Worm (Caenorhabditis elegans) whole organism, L4 larva: ENCODE data around the gene nhr-207.
"Not testable (repeated sequence)": the region's sequence is repeated elsewhere in the genome, so short reads cannot be mapped to it uniquely, and the experiment has no call there.

Experiments used
- F10B5.3 ChIP-seq: sonication (generic microtip); optimal IDR thresholded peaks from 2 replicates; lab custom pipeline; 2016; ENCODE audit warnings: mild to moderate bottlenecking, missing genetic modification characterization, missing compliant biosample characterization
- F44E2.7 ChIP-seq: fragments of 200-800 bp; sonication (Bioruptor generic); IDR thresholded peaks from 2 replicates; pipeline ENCODE4 v2.1.2; 2022; ENCODE audit warnings: missing genetic modification characterization, missing compliant biosample characterization
- F49E8.2 ChIP-seq: sonication (generic microtip); optimal IDR thresholded peaks from 2 replicates; lab custom pipeline; 2016; ENCODE audit warnings: missing compliant biosample characterization, mild to moderate bottlenecking, missing genetic modification characterization, borderline replicate concordance
- T20F7.1 ChIP-seq: fragments of 200-800 bp; sonication (Bioruptor generic); optimal IDR thresholded peaks from 2 replicates; lab custom pipeline; 2018; ENCODE audit warnings: mild to moderate bottlenecking, missing genetic modification characterization, missing compliant biosample characterization
- T26A8.4 ChIP-seq: fragments of 200-800 bp; sonication (Bioruptor generic); IDR thresholded peaks from 2 replicates; pipeline ENCODE4 v1.3.6; 2022; ENCODE audit warnings: missing genetic modification characterization, missing compliant biosample characterization
- Y105C5A.15 ChIP-seq: fragments of 200-800 bp; sonication (Bioruptor generic); IDR thresholded peaks from 2 replicates; pipeline ENCODE4 v1.3.6; 2022; ENCODE audit warnings: missing genetic modification characterization, missing compliant biosample characterization
- ZK546.5 ChIP-seq, 2 experiments: sonication (generic microtip); optimal IDR thresholded peaks; 2 replicates each; lab custom pipeline; 2017; ENCODE audit warnings: missing biosample characterization in 2 of 2, missing genetic modification characterization in 2 of 2
- ceh-28 ChIP-seq: fragments of 150-350 bp; optimal IDR thresholded peaks from 2 replicates; lab custom pipeline; 2014; ENCODE audit warnings: missing biosample characterization, missing genetic modification reagents, missing genetic modification characterization
- ceh-62 ChIP-seq: sonication (generic microtip); optimal IDR thresholded peaks from 2 replicates; lab custom pipeline; 2017; ENCODE audit warnings: missing biosample characterization, missing genetic modification characterization
- daf-12 ChIP-seq: fragments of 150-350 bp; optimal IDR thresholded peaks from 2 replicates; lab custom pipeline; 2014; ENCODE audit warnings: missing biosample characterization, missing genetic modification reagents, missing genetic modification characterization
- dmd-9 ChIP-seq: fragments of 200-800 bp; sonication (Bioruptor generic); IDR thresholded peaks from 2 replicates; pipeline ENCODE4 v1.3.6; 2022; ENCODE audit warnings: missing genetic modification reagents, missing genetic modification characterization, missing compliant biosample characterization
- duxl-1 ChIP-seq: sonication (generic microtip); optimal IDR thresholded peaks from 2 replicates; lab custom pipeline; 2016; ENCODE audit warnings: mild to moderate bottlenecking, missing genetic modification characterization, moderate library complexity, missing compliant biosample characterization; ENCODE audit not compliant: poor library complexity
- dve-1 ChIP-seq: sonication (generic microtip); optimal IDR thresholded peaks from 2 replicates; lab custom pipeline; 2017; ENCODE audit warnings: antibody characterized with exemption, mild to moderate bottlenecking, missing genetic modification characterization, missing compliant biosample characterization; ENCODE audit not compliant: insufficient read depth
- fos-1 ChIP-seq: fragments of 150-350 bp; optimal IDR thresholded peaks from 2 replicates; lab custom pipeline; 2014; ENCODE audit warnings: missing biosample characterization, missing genetic modification characterization
- lim-7 ChIP-seq: fragments of 200-800 bp; sonication (Bioruptor generic); IDR thresholded peaks from 2 replicates; pipeline ENCODE4 v1.3.6; 2022; ENCODE audit warnings: missing genetic modification characterization, missing compliant biosample characterization
- lin-1 ChIP-seq: fragments of 200-800 bp; sonication (Bioruptor generic); IDR thresholded peaks from 2 replicates; pipeline ENCODE4 v1.3.6; 2022; ENCODE audit warnings: missing genetic modification reagents, missing genetic modification characterization, missing compliant biosample characterization
- lin-13 ChIP-seq: fragments of 150-350 bp; optimal IDR thresholded peaks from 2 replicates; lab custom pipeline; 2014; ENCODE audit warnings: missing biosample characterization, missing genetic modification reagents, missing genetic modification characterization
- madf-5 ChIP-seq, 2 experiments: fragments of 200-800 bp; sonication (Bioruptor generic); IDR thresholded peaks; 2 replicates each; pipeline ENCODE4 v1.3.6; 2022; ENCODE audit warnings: missing compliant biosample characterization in 2 of 2, missing genetic modification characterization in 2 of 2
- mep-1 ChIP-seq: fragments of 150-350 bp; sonication (generic microtip); optimal IDR thresholded peaks from 3 replicates; lab custom pipeline; 2014; ENCODE audit warnings: missing biosample characterization, missing genetic modification characterization
- nhr-237 ChIP-seq: sonication (generic microtip); optimal IDR thresholded peaks from 2 replicates; lab custom pipeline; 2017; ENCODE audit warnings: missing biosample characterization, missing genetic modification characterization
- nhr-42 ChIP-seq: fragments of 200-800 bp; sonication (Bioruptor generic); IDR thresholded peaks from 2 replicates; pipeline ENCODE4 v1.3.6; 2022; ENCODE audit warnings: missing genetic modification characterization, missing compliant biosample characterization
- nhr-77 ChIP-seq: fragments of 150-350 bp; optimal IDR thresholded peaks from 2 replicates; lab custom pipeline; 2014; ENCODE audit warnings: missing biosample characterization, missing genetic modification characterization
- pha-4 ChIP-seq, 2 experiments: fragments of 150-350 bp in 1 of 2; fragments of 200-800 bp in 1 of 2; sonication (Bioruptor generic) in 1 of 2; IDR thresholded peaks in 1 of 2; optimal IDR thresholded peaks in 1 of 2; 2 replicates each; pipeline versions ENCODE4 v1.3.6 to Lab custom; 2014 to 2022; ENCODE audit warnings: missing genetic modification characterization in 2 of 2, missing genetic modification reagents in 2 of 2, missing biosample characterization in 1 of 2, missing compliant biosample characterization in 1 of 2
- php-3 ChIP-seq: fragments of 200-800 bp; sonication (Bioruptor generic); IDR thresholded peaks from 2 replicates; pipeline ENCODE4 v1.3.6; 2022; ENCODE audit warnings: missing genetic modification reagents, missing genetic modification characterization, missing compliant biosample characterization
- pqm-1 ChIP-seq: sonication (generic microtip); optimal IDR thresholded peaks from 2 replicates; lab custom pipeline; 2017; ENCODE audit warnings: missing biosample characterization, missing genetic modification characterization
- saeg-2 ChIP-seq: fragments of 200-800 bp; sonication (Bioruptor generic); IDR thresholded peaks from 2 replicates; pipeline ENCODE4 v1.3.6; 2022; ENCODE audit warnings: missing genetic modification reagents, missing genetic modification characterization, missing compliant biosample characterization
- sdz-12 ChIP-seq: fragments of 200-800 bp; sonication (Bioruptor generic); optimal IDR thresholded peaks from 2 replicates; lab custom pipeline; 2018; ENCODE audit warnings: mild to moderate bottlenecking, missing genetic modification characterization, missing compliant biosample characterization
- set-16 ChIP-seq: fragments of 200-800 bp; sonication (Bioruptor generic); IDR thresholded peaks from 2 replicates; pipeline ENCODE4 v1.3.6; 2022; ENCODE audit warnings: missing genetic modification reagents, missing genetic modification characterization, missing compliant biosample characterization
- spr-3 ChIP-seq: fragments of 200-800 bp; sonication (Bioruptor generic); optimal IDR thresholded peaks from 2 replicates; lab custom pipeline; 2018; ENCODE audit warnings: mild to moderate bottlenecking, missing genetic modification characterization, missing compliant biosample characterization
- tag-97 ChIP-seq: fragments of 200-800 bp; sonication (Bioruptor generic); IDR thresholded peaks from 2 replicates; pipeline ENCODE4 v1.3.6; 2022; ENCODE audit warnings: missing genetic modification characterization, missing compliant biosample characterization
- unc-62 ChIP-seq, 3 experiments: fragments of 150-350 bp in 1 of 3; sonication (generic microtip); optimal IDR thresholded peaks in 2 of 3; peaks in 1 of 3; 1 replicate in 1 of 3; 2 replicates in 2 of 3; lab custom pipeline; 2014 to 2017; ENCODE audit warnings: missing biosample characterization in 3 of 3, missing genetic modification characterization in 3 of 3, missing genetic modification reagents in 3 of 3, missing genotype in 1 of 3
- zag-1 ChIP-seq: fragments of 150-350 bp; optimal IDR thresholded peaks from 2 replicates; lab custom pipeline; 2014; ENCODE audit warnings: missing biosample characterization, missing genetic modification characterization
- zfp-2 ChIP-seq: sonication (generic microtip); optimal IDR thresholded peaks from 2 replicates; lab custom pipeline; 2016; ENCODE audit warnings: mild to moderate bottlenecking, missing genetic modification characterization, missing compliant biosample characterization
- zip-11 ChIP-seq: fragments of 200-800 bp; sonication (Bioruptor generic); IDR thresholded peaks from 2 replicates; pipeline ENCODE4 v1.3.6; 2022; ENCODE audit warnings: missing genetic modification characterization, missing compliant biosample characterization
- zip-2 ChIP-seq: fragments of 150-350 bp; optimal IDR thresholded peaks from 2 replicates; lab custom pipeline; 2014; ENCODE audit warnings: missing biosample characterization, missing genetic modification characterization

Gene nhr-207

ce11 chrV:12120381-12120780 is 24.4 kb downstream of the nhr-207 start, which contains the start of gene C13C4.7:
TSS of gene C13C4.7 (minus strand) at chrV:12120481.
- no peak for TF ChIP-seq ceh-28 (tag; lab: Kevin White, UChicago)
- no peak for TF ChIP-seq lin-1
- no peak for TF ChIP-seq T20F7.1 (GFP tag; lab: Kevin White, UChicago)
- TF ChIP-seq lim-7 = no peak
- no peak for TF ChIP-seq pqm-1 (tag; lab: Kevin White, UChicago)
- no peak for TF ChIP-seq set-16 (GFP tag; lab: Robert Waterston, UW)
- no peak for TF ChIP-seq php-3 (GFP tag; lab: Robert Waterston, UW)
- no peak for TF ChIP-seq tag-97 (GFP tag; lab: Robert Waterston, UW)
- no peak for TF ChIP-seq nhr-237 (tag; lab: Kevin White, UChicago)
- no peak for TF ChIP-seq duxl-1 (tag; lab: Kevin White, UChicago)
- no peak for TF ChIP-seq mep-1
- no peak for TF ChIP-seq nhr-77 (tag; lab: Kevin White, UChicago)
- TF ChIP-seq T26A8.4 (GFP tag; lab: Robert Waterston, UW) = no peak
- TF ChIP-seq ceh-62 (tag; lab: Kevin White, UChicago) = no peak
- no peak for TF ChIP-seq daf-12 (tag; lab: Kevin White, UChicago)
- TF ChIP-seq dve-1 (tag; lab: Kevin White, UChicago) = no peak
- TF ChIP-seq fos-1 = no peak
- TF ChIP-seq F44E2.7 (GFP tag; lab: Robert Waterston, UW) = no peak

- TF ChIP-seq F49E8.2 (tag; lab: Kevin White, UChicago) = no peak
- TF ChIP-seq F10B5.3 = no peak
- no peak for TF ChIP-seq duxl-1 (tag; lab: Kevin White, UChicago)
- no peak for TF ChIP-seq nhr-77 (tag; lab: Kevin White, UChicago)
- no peak for TF ChIP-seq spr-3 (GFP tag; lab: Kevin White, UChicago)
- TF ChIP-seq zip-2 (tag; lab: Kevin White, UChicago) = no peak
- TF ChIP-seq zip-11 (GFP tag; lab: Robert Waterston, UW) = no peak
- no peak for TF ChIP-seq zag-1 (tag; lab: Kevin White, UChicago)
- no peak for TF ChIP-seq dmd-9
- TF ChIP-seq sdz-12 (GFP tag; lab: Kevin White, UChicago) = no peak
- TF ChIP-seq Y105C5A.15 (GFP tag; lab: Robert Waterston, UW) = no peak
- TF ChIP-seq saeg-2 (GFP tag; lab: Robert Waterston, UW) = no peak
- TF ChIP-seq nhr-42 (GFP tag; lab: Robert Waterston, UW) = no peak
- TF ChIP-seq zfp-2 (tag; lab: Kevin White, UChicago) = no peak
- TF ChIP-seq pha-4 (GFP tag; IDR thresholded peaks at IDR 0.05; lab: Robert Waterston, UW) = no peak
- no peak for TF ChIP-seq pha-4 (tag; optimal IDR thresholded peaks at IDR 0.05; lab: Kevin White, UChicago)
- no peak for TF ChIP-seq madf-5 (GFP tag; IDR thresholded peaks at IDR 0.05; lab: Robert Waterston, UW)
- no peak for TF ChIP-seq lin-13 (GFP tag; lab: Kevin White, UChicago)
- no peak for TF ChIP-seq fos-1
- no peak for TF ChIP-seq T20F7.1 (GFP tag; lab: Kevin White, UChicago)
These were observed 25.3 kb downstream of the nhr-207 start, which contains the start of gene C13C4.6 for ce11 chrV:12121274-12121673. TSS of gene C13C4.6 (plus strand) at chrV:12121574.

- TF ChIP-seq dve-1 (tag; lab: Kevin White, UChicago); ZK546.5 (tag; optimal IDR thresholded peaks at IDR 0.05; lab: Kevin White, UChicago); tag-97 (GFP tag; lab: Robert Waterston, UW): not testable (repeated sequence)
These were observed 34.7 kb downstream of the nhr-207 start, which contains the start of gene C27A7.6 for ce11 chrV:12130688-12131087. TSS of gene C27A7.6 (minus strand) at chrV:12130788.

- peak in 1 of 2 experiments; percentile 23 for TF ChIP-seq unc-62 (GFP tag; optimal IDR thresholded peaks at IDR 0.05 in 1 of 2; lab: Kevin White, UChicago)
- TF ChIP-seq unc-62 (tag; optimal IDR thresholded peaks at IDR 0.05; lab: Kevin White, UChicago) = not testable (repeated sequence)
These were observed 35.2 kb downstream of the nhr-207 start, which contains the start of gene enpp-1 for ce11 chrV:12131157-12131556. TSS of gene enpp-1 (plus strand) at chrV:12131457.
